Worm (Caenorhabditis elegans) whole organism, L2 larva: Measurements from ENCODE around the gene symk-1.
"Not testable (repeated sequence)": the region's sequence is repeated elsewhere in the genome, so short reads cannot be mapped to it uniquely, and the experiment has no call there.

ENCODE experiments used
- C34F6.9 ChIP-seq: fragments of 150-350 bp; optimal IDR thresholded peaks from 2 replicates; lab custom pipeline; 2014; ENCODE audit warnings: missing biosample characterization, missing genetic modification characterization
- F13H6.1 ChIP-seq: sonication (generic microtip); optimal IDR thresholded peaks from 2 replicates; lab custom pipeline; 2016; ENCODE audit warnings: missing genetic modification characterization, missing compliant biosample characterization
- R02D3.7 ChIP-seq: fragments of 150-350 bp; optimal IDR thresholded peaks from 2 replicates; lab custom pipeline; 2014; ENCODE audit warnings: missing biosample characterization, missing genetic modification characterization
- ZK546.5 ChIP-seq: sonication (generic microtip); optimal IDR thresholded peaks from 2 replicates; lab custom pipeline; 2017; ENCODE audit warnings: missing biosample characterization, missing genetic modification characterization
- alr-1 ChIP-seq: fragments of 150-350 bp; optimal IDR thresholded peaks from 2 replicates; lab custom pipeline; 2014; ENCODE audit warnings: missing biosample characterization, missing genetic modification characterization
- aly-2 ChIP-seq: fragments of 150-350 bp; optimal IDR thresholded peaks from 2 replicates; lab custom pipeline; 2014; ENCODE audit warnings: missing biosample characterization, missing genetic modification characterization
- ama-1 ChIP-seq: fragments of 150-350 bp; optimal IDR thresholded peaks from 2 replicates; lab custom pipeline; 2018; ENCODE audit warnings: inconsistent platforms
- blmp-1 ChIP-seq: sonication (generic microtip); optimal IDR thresholded peaks from 2 replicates; lab custom pipeline; 2017; ENCODE audit warnings: missing genetic modification characterization, mild to moderate bottlenecking, missing compliant biosample characterization, antibody characterized with exemption, moderate library complexity; ENCODE audit not compliant: insufficient read depth
- ceh-16 ChIP-seq: fragments of 150-350 bp; optimal IDR thresholded peaks from 2 replicates; lab custom pipeline; 2014; ENCODE audit warnings: missing biosample characterization, missing genetic modification characterization
- crh-2 ChIP-seq: sonication (generic microtip); optimal IDR thresholded peaks from 2 replicates; lab custom pipeline; 2017; ENCODE audit warnings: missing biosample characterization, missing genetic modification characterization
- dmd-4 ChIP-seq: sonication (generic microtip); optimal IDR thresholded peaks from 2 replicates; lab custom pipeline; 2017; ENCODE audit warnings: missing biosample characterization, missing genetic modification characterization
- egl-27 ChIP-seq: sonication (generic microtip); optimal IDR thresholded peaks from 3 replicates; lab custom pipeline; 2017; ENCODE audit warnings: missing biosample characterization, missing genetic modification reagents, missing genetic modification characterization
- elt-1 ChIP-seq: fragments of 150-350 bp; optimal IDR thresholded peaks from 2 replicates; lab custom pipeline; 2014; ENCODE audit warnings: missing biosample characterization, missing genetic modification characterization
- elt-3 ChIP-seq: sonication (generic microtip); optimal IDR thresholded peaks from 2 replicates; lab custom pipeline; 2017; ENCODE audit warnings: missing biosample characterization, missing genetic modification characterization
- lin-11 ChIP-seq: fragments of 150-350 bp; sonication (generic microtip); optimal IDR thresholded peaks from 2 replicates; lab custom pipeline; 2014; ENCODE audit warnings: missing biosample characterization, missing genetic modification characterization, inconsistent platforms, mixed read lengths
- lin-13 ChIP-seq: fragments of 150-350 bp; optimal IDR thresholded peaks from 2 replicates; lab custom pipeline; 2014; ENCODE audit warnings: missing biosample characterization, missing genetic modification reagents, missing genetic modification characterization
- lin-39 ChIP-seq: fragments of 150-350 bp; optimal IDR thresholded peaks from 2 replicates; lab custom pipeline; 2014; ENCODE audit warnings: missing biosample characterization, missing genetic modification reagents, missing genetic modification characterization
- lsy-2 ChIP-seq, 2 experiments: fragments of 150-350 bp in 1 of 2; sonication (generic microtip) in 1 of 2; optimal IDR thresholded peaks; 2 replicates each; lab custom pipeline; 2014 to 2017; ENCODE audit warnings: missing biosample characterization in 2 of 2, missing genetic modification characterization in 2 of 2
- mab-5 ChIP-seq: fragments of 150-350 bp; optimal IDR thresholded peaks from 2 replicates; lab custom pipeline; 2014; ENCODE audit warnings: missing biosample characterization, missing genetic modification characterization
- mdl-1 ChIP-seq, 2 experiments: fragments of 150-350 bp in 1 of 2; sonication (generic microtip) in 1 of 2; optimal IDR thresholded peaks; 2 replicates each; lab custom pipeline; 2017; ENCODE audit warnings: missing biosample characterization in 2 of 2, missing genetic modification characterization in 2 of 2
- nhr-21 ChIP-seq: fragments of 150-350 bp; optimal IDR thresholded peaks from 2 replicates; lab custom pipeline; 2014; ENCODE audit warnings: missing biosample characterization, missing genetic modification characterization
- nhr-23 ChIP-seq: fragments of 150-350 bp; optimal IDR thresholded peaks from 2 replicates; lab custom pipeline; 2014; ENCODE audit warnings: missing biosample characterization, missing genetic modification reagents, missing genetic modification characterization
- nhr-6 ChIP-seq: fragments of 150-350 bp; optimal IDR thresholded peaks from 2 replicates; lab custom pipeline; 2014; ENCODE audit warnings: missing biosample characterization, missing genetic modification characterization
- nhr-77 ChIP-seq: fragments of 150-350 bp; optimal IDR thresholded peaks from 2 replicates; lab custom pipeline; 2014; ENCODE audit warnings: missing biosample characterization, missing genetic modification characterization
- peb-1 ChIP-seq: fragments of 150-350 bp; optimal IDR thresholded peaks from 2 replicates; lab custom pipeline; 2014; ENCODE audit warnings: missing biosample characterization, missing genetic modification characterization
- skn-1 ChIP-seq: sonication (generic microtip); optimal IDR thresholded peaks from 2 replicates; lab custom pipeline; 2017; ENCODE audit warnings: missing biosample characterization, missing genetic modification characterization
- sma-3 ChIP-seq: sonication (generic microtip); optimal IDR thresholded peaks from 2 replicates; lab custom pipeline; 2016; ENCODE audit warnings: missing genetic modification reagents, missing genetic modification characterization, missing compliant biosample characterization
- sma-9 ChIP-seq, 2 experiments: fragments of 150-350 bp in 1 of 2; sonication (generic microtip) in 1 of 2; optimal IDR thresholded peaks; 2 replicates each; lab custom pipeline; 2014 to 2016; ENCODE audit warnings: missing genetic modification characterization in 2 of 2, mild to moderate bottlenecking in 1 of 2, missing biosample characterization in 1 of 2, missing compliant biosample characterization in 1 of 2, missing genetic modification reagents in 1 of 2, moderate library complexity in 1 of 2
- unc-55 ChIP-seq: fragments of 150-350 bp; sonication (generic microtip); optimal IDR thresholded peaks from 3 replicates; lab custom pipeline; 2014; ENCODE audit warnings: missing biosample characterization, missing genetic modification reagents, missing genetic modification characterization
- zag-1 ChIP-seq: fragments of 150-350 bp; optimal IDR thresholded peaks from 2 replicates; lab custom pipeline; 2014; ENCODE audit warnings: missing biosample characterization, missing genetic modification characterization
- ztf-1 ChIP-seq: fragments of 200-800 bp; sonication (Bioruptor generic); conservative IDR thresholded peaks from 2 replicates; pipeline ENCODE4 v1.3.6; 2022; ENCODE audit warnings: missing genetic modification characterization, missing compliant biosample characterization
- ztf-4 ChIP-seq: fragments of 150-350 bp; optimal IDR thresholded peaks from 2 replicates; lab custom pipeline; 2014; ENCODE audit warnings: missing biosample characterization, missing genetic modification characterization

symk-1 gene

DNA sequence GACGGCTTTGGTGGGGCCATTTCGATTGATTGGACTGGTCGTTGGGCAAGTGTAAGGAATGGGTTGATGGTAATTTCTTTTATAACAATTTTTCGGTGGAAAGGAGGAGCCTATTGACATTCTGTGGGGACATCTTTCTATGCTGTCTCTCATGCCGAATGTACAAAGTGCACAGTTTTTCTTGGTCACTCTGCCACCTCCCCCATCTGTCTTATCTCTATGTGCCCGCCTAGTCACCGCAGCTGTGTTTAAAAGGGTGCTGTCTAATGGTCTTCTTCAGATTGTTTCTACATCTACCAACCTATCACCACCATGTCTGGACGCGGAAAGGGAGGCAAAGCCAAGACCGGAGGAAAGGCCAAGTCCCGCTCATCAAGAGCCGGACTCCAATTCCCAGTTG lies 37.0 kb upstream of the symk-1 start, which contains the start of the genes his-8 and his-7:
TSS of gene his-8 (minus strand) at position 20 of the 400 bp plus-strand sequence.
TSS of gene his-7 (plus strand) at position 313 of the 400 bp plus-strand sequence.
- not testable (repeated sequence) for TF ChIP-seq alr-1 (tag; lab: Kevin White, UChicago); F13H6.1 (tag; lab: Kevin White, UChicago); ztf-1 (GFP tag; lab: Robert Waterston, UW)

DNA sequence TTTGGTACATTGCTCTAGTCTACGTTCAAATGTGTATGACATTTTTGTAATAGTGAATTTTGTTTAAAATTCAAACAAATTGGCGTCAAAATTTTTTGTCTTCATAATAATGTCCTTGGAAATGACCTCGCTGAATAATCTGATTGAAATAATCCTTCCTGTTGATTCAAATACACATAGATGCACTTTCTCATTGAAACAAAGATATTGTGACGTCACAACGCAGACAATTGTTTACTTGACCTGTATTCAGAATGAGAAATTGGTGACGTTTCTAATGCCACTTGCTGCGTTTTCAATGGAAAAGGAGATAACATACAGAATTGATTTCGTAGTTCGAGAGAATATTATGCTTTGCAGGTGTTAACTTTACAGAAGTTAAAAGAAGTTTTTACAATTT lies 36.2 kb upstream of the symk-1 start:
- TF ChIP-seq ztf-4 (no peak), blmp-1 (tag; lab: Kevin White, UChicago) (no peak), aly-2 (tag; lab: Kevin White, UChicago) (no peak), nhr-23 (no peak), lin-11 (tag; lab: Kevin White, UChicago) (no peak), skn-1 (tag; lab: Kevin White, UChicago) (no peak), nhr-77 (tag; lab: Kevin White, UChicago) (no peak), mab-5 (tag; lab: Kevin White, UChicago) (no peak), nhr-6 (no peak), zag-1 (tag; lab: Kevin White, UChicago) (no peak), C34F6.9 (no peak), crh-2 (tag; lab: Kevin White, UChicago) (no peak), sma-9 (GFP tag; optimal IDR thresholded peaks at IDR 0.05; lab: Kevin White, UChicago) (no peak), sma-9 (tag; optimal IDR thresholded peaks at IDR 0.05; lab: Kevin White, UChicago) (no peak), mdl-1 (tag; optimal IDR thresholded peaks at IDR 0.05; lab: Kevin White, UChicago) (no peak), F13H6.1 (tag; lab: Kevin White, UChicago) (no peak), peb-1 (tag; lab: Kevin White, UChicago) (no peak)
- TF ChIP-seq, all 48 proteins: peak for 0

DNA sequence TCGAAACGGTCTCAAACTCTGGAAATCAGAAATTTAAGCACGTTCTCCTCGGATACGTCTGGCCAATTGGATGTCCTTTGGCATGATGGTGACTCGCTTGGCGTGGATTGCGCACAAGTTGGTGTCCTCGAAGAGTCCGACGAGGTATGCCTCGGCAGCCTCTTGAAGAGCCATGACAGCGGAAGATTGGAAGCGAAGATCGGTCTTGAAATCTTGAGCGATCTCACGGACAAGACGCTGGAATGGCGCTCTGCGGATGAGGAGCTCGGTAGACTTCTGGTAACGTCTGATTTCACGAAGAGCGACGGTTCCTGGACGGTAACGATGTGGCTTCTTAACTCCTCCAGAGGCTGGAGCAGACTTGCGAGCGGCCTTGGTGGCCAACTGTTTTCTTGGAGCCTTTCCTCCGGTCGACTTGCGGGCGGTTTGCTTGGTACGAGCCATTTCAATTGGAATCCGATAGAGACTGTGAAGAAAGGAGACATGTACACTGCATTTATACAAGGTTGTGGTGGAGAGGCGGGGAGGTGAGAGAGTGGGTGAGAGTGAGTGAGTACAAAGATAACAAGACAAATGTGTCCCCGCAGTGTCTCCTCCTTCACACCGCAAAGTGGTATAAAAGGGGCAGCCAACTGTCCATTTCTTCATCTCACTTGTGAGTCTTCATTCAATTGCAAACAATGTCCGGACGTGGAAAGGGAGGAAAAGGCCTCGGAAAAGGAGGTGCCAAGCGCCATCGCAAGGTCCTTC lies 35.4 kb upstream of the symk-1 start, which contains the start of the genes his-6 and his-5:
TSS of gene his-6 (minus strand) at position 444 of the 750 bp plus-strand sequence.
TSS of gene his-5 (plus strand) at position 681 of the 750 bp plus-strand sequence.
- TF ChIP-seq sma-9 (GFP tag; optimal IDR thresholded peaks at IDR 0.05; lab: Kevin White, UChicago): peak; percentile 26
- TF ChIP-seq sma-9 (tag; optimal IDR thresholded peaks at IDR 0.05; lab: Kevin White, UChicago): not testable (repeated sequence)
- TF ChIP-seq ceh-16 (tag; lab: Kevin White, UChicago): peak; percentile 40
- peak; percentile 4 for TF ChIP-seq F13H6.1 (tag; lab: Kevin White, UChicago)

DNA sequence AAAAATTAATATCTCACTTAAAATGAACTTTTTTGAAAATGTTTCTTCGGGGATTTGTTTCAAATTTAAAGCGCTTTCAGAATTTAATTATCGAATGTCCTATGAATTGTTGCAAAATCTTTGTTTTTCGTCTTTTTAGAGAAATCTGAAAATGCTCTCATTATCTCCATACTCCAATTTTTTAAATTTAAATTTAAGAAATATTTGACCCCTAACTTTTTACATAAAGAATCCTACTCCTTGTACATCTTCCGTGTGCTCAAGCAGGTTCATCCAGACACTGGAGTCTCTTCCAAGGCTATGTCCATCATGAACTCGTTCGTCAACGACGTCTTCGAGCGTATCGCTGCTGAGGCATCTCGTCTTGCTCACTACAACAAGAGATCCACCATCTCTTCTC lies 33.9 kb upstream of the symk-1 start, which contains the start of gene his-39:
TSS of gene his-39 (plus strand) at position 301 of the 400 bp plus-strand sequence.
- TF ChIP-seq alr-1 (tag; lab: Kevin White, UChicago): no peak
- no peak for TF ChIP-seq lsy-2 (tag; optimal IDR thresholded peaks at IDR 0.05; lab: Kevin White, UChicago)
- TF ChIP-seq elt-1: no peak
- TF ChIP-seq aly-2 (tag; lab: Kevin White, UChicago): no peak
- no peak for TF ChIP-seq ama-1 (lab: Kevin White, UChicago)
- TF ChIP-seq lin-13 (GFP tag; lab: Kevin White, UChicago): no peak
- no peak for TF ChIP-seq ZK546.5 (tag; lab: Kevin White, UChicago)
- no peak for TF ChIP-seq sma-9 (GFP tag; optimal IDR thresholded peaks at IDR 0.05; lab: Kevin White, UChicago)
- TF ChIP-seq sma-9 (tag; optimal IDR thresholded peaks at IDR 0.05; lab: Kevin White, UChicago): no peak
- TF ChIP-seq dmd-4: no peak
- no peak for TF ChIP-seq lin-39 (tag; lab: Kevin White, UChicago)
- no peak for TF ChIP-seq elt-3 (tag; lab: Kevin White, UChicago)
- TF ChIP-seq sma-3: no peak
- TF ChIP-seq nhr-23: no peak
- TF ChIP-seq blmp-1 (tag; lab: Kevin White, UChicago): no peak

DNA sequence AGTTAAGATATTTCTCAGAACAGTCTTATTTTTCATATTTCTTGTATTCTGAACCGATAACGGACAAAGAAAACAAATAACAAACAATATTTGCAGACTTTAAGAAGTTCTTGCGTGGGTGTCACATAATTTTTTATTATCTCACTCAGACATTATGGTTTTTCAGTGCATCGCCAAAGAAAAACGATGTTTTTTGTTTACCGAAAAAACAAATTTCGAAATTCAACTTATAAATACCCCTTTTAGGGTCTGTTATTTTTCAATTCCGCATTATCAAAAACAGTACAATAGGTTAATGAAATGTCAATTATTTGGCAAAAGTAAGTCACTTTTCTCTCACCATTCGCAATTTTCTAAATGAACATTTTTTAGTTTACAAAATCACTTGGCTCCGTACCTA lies 33.1 kb upstream of the symk-1 start, which contains the start of gene otpl-4:
TSS of gene otpl-4 (plus strand) at position 301 of the 400 bp plus-strand sequence.
- TF ChIP-seq C34F6.9 (no peak), egl-27 (tag; lab: Kevin White, UChicago) (no peak), R02D3.7 (tag; lab: Kevin White, UChicago) (no peak), blmp-1 (tag; lab: Kevin White, UChicago) (no peak), unc-55 (no peak), nhr-21 (tag; lab: Kevin White, UChicago) (no peak)
